Fruit fly (Drosophila melanogaster) whole organism, pupa: Measurements from ENCODE around the gene lawc.

Source experiments
- CG10348 ChIP-seq: fragments of 200-800 bp; sonication (Bioruptor generic); IDR thresholded peaks from 2 replicates; pipeline ENCODE4 v1.3.6; 2022; ENCODE audit warnings: missing biosample characterization, missing genetic modification characterization
- CG12605 ChIP-seq: fragments of 200-800 bp; sonication (Bioruptor generic); IDR thresholded peaks from 2 replicates; pipeline ENCODE4 v1.3.6; 2022; ENCODE audit warnings: missing biosample characterization, missing genetic modification characterization
- CG13204 ChIP-seq: fragments of 200-800 bp; sonication (Bioruptor generic); optimal IDR thresholded peaks from 2 replicates; lab custom pipeline; 2018; ENCODE audit warnings: missing biosample characterization, mild to moderate bottlenecking, missing genetic modification characterization, moderate library complexity
- CG14655 ChIP-seq: fragments of 200-800 bp; sonication (Bioruptor generic); optimal IDR thresholded peaks from 3 replicates; lab custom pipeline; 2017; ENCODE audit warnings: mild to moderate bottlenecking, missing biosample characterization, missing genetic modification reagents, missing genetic modification characterization
- CG15710 ChIP-seq: fragments of 200-800 bp; sonication (Bioruptor generic); optimal IDR thresholded peaks from 2 replicates; lab custom pipeline; 2018; ENCODE audit warnings: missing biosample characterization, mild to moderate bottlenecking, missing genetic modification characterization, moderate library complexity
- CG17806 ChIP-seq: fragments of 200-800 bp; sonication (Bioruptor generic); optimal IDR thresholded peaks from 2 replicates; lab custom pipeline; 2018; ENCODE audit warnings: missing biosample characterization, mild to moderate bottlenecking, missing genetic modification characterization, moderate library complexity
- CG32121 ChIP-seq: fragments of 200-800 bp; sonication (Bioruptor generic); IDR thresholded peaks from 2 replicates; pipeline ENCODE4 v1.3.6; 2022; ENCODE audit warnings: missing biosample characterization, missing genetic modification characterization
- CG34367 ChIP-seq: fragments of 200-800 bp; sonication (Bioruptor generic); optimal IDR thresholded peaks from 2 replicates; lab custom pipeline; 2018; ENCODE audit warnings: missing biosample characterization, mild to moderate bottlenecking, missing genetic modification characterization
- CG4496 ChIP-seq: fragments of 200-800 bp; sonication (Bioruptor generic); IDR thresholded peaks from 3 replicates; pipeline ENCODE4 v1.3.6; 2022; ENCODE audit warnings: missing biosample characterization, missing genetic modification characterization
- CG8159 ChIP-seq: fragments of 200-800 bp; sonication (Bioruptor generic); optimal IDR thresholded peaks from 3 replicates; lab custom pipeline; 2018; ENCODE audit warnings: missing biosample characterization, mild to moderate bottlenecking, missing genetic modification characterization, moderate library complexity
- CG8301 ChIP-seq: fragments of 200-800 bp; sonication (Bioruptor generic); optimal IDR thresholded peaks from 2 replicates; lab custom pipeline; 2018; ENCODE audit warnings: missing biosample characterization, mild to moderate bottlenecking, missing genetic modification characterization
- CG9948 ChIP-seq: fragments of 200-800 bp; sonication (Bioruptor generic); optimal IDR thresholded peaks from 2 replicates; lab custom pipeline; 2018; ENCODE audit warnings: missing biosample characterization, mild to moderate bottlenecking, missing genetic modification characterization, moderate library complexity
- D1 ChIP-seq: fragments of 200-800 bp; sonication (Bioruptor generic); optimal IDR thresholded peaks from 2 replicates; lab custom pipeline; 2018; ENCODE audit warnings: missing biosample characterization, mild to moderate bottlenecking, missing genetic modification characterization, moderate library complexity
- EcR ChIP-seq: fragments of 200-800 bp; sonication (Bioruptor generic); optimal IDR thresholded peaks from 3 replicates; lab custom pipeline; 2019; ENCODE audit warnings: missing biosample characterization, missing genetic modification characterization, mild to moderate bottlenecking, moderate library complexity, missing genetic modification reagents
- Ets98B ChIP-seq: fragments of 200-800 bp; sonication (Bioruptor generic); IDR thresholded peaks from 2 replicates; pipeline ENCODE4 v1.3.6; 2022; ENCODE audit warnings: missing biosample characterization, missing genetic modification characterization
- Pif1A ChIP-seq: fragments of 200-800 bp; sonication (Bioruptor generic); optimal IDR thresholded peaks from 3 replicates; lab custom pipeline; 2016; ENCODE audit warnings: missing biosample characterization, missing genetic modification characterization
- Pif1B ChIP-seq: fragments of 200-800 bp; sonication (Bioruptor generic); optimal IDR thresholded peaks from 3 replicates; lab custom pipeline; 2016; ENCODE audit warnings: missing biosample characterization, missing genetic modification characterization
- Snoo ChIP-seq: fragments of 200-800 bp; sonication (Bioruptor generic); optimal IDR thresholded peaks from 3 replicates; lab custom pipeline; 2017; ENCODE audit warnings: missing biosample characterization, mild to moderate bottlenecking, missing genetic modification characterization, inconsistent platforms
- fd96Ca ChIP-seq: fragments of 200-800 bp; sonication (Bioruptor generic); IDR thresholded peaks from 3 replicates; pipeline ENCODE4 v1.3.6; 2022; ENCODE audit warnings: missing biosample characterization, missing genetic modification characterization
- gl ChIP-seq: fragments of 200-800 bp; sonication (Bioruptor generic); optimal IDR thresholded peaks from 2 replicates; lab custom pipeline; 2018; ENCODE audit warnings: missing biosample characterization, mild to moderate bottlenecking, missing genetic modification characterization
- rn ChIP-seq: fragments of 200-800 bp; sonication (Bioruptor generic); IDR thresholded peaks from 2 replicates; pipeline ENCODE4 v1.3.6; 2022; ENCODE audit warnings: missing biosample characterization, missing genetic modification characterization

The lawc gene

DNA sequence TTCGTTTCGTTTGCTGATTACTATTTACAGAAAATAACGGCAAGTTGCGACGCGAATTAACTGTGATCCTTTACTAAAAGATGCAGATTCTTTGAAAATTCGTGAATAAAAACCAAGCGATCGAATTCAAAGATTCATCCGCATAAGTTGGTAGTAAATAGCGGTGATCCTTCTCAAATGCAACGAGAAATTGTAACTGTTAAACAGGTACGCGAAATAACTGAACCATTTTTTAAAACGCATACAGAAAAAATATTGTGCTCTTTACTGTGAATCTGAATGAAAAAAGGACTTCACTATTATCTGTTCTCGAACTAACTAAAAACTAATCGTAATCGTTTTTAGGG, 10.0 kb upstream of the lawc start:
- TF ChIP-seq D1 (tag; lab: Kevin White, UChicago) (no peak), Pif1A (no peak), CG8159 (tag; lab: Kevin White, UChicago) (no peak)
- TF ChIP-seq, all 21 proteins: peak for 0

DNA sequence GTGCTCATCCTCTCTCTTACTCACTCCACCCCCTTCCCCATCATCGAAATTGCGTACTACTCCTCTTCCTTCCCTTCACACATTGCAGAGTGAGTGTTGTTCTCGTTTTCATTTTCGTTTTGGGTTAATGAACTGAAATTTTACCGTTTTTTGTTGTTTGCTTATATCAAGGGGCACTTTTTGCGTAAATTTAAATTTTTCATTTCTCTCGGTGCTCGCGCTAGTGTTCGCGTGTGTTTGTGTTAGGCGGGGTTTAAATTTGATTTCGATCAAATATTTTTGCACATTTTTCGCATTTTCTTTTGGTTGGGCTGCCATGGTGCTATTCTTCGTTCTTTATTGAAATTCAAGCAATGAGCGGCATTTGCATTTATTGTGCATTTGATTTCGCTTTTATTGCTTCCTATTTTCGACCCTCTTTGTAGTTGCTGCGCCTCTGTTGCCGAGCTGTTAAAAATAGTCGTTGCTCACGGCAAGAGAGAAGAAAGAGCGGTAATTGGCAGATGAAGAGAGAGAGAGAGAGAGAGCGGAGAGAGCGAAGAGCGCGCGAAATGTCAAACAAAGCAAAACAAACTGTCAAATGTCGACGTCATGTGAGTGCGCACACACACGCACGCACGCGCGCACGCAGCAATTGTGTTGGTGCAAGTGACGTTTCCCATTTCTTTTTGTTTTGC, 9.5 kb upstream of the lawc start:
- TF ChIP-seq CG4496 (GFP tag; lab: Robert Waterston, UW): peak; percentile 88
- TF ChIP-seq CG12605 (GFP tag; lab: Robert Waterston, UW): peak; percentile 96
- no peak; the same call in none of the 3 replicates for TF ChIP-seq fd96Ca (GFP tag; lab: Robert Waterston, UW)
- TF ChIP-seq CG32121 (GFP tag; lab: Robert Waterston, UW): peak; percentile 71
- no peak for TF ChIP-seq CG10348 (GFP tag; lab: Robert Waterston, UW)
- TF ChIP-seq D1 (tag; lab: Kevin White, UChicago): peak; percentile 31
- TF ChIP-seq Ets98B (GFP tag; lab: Robert Waterston, UW): peak; percentile 92
- TF ChIP-seq gl (tag; lab: Kevin White, UChicago): peak; percentile 90
- no peak for TF ChIP-seq Snoo (tag; lab: Kevin White, UChicago)
- TF ChIP-seq EcR: peak; percentile 87
- TF ChIP-seq CG8159 (tag; lab: Kevin White, UChicago): peak; percentile 33
- peak; percentile 3 for TF ChIP-seq CG17806 (tag; lab: Kevin White, UChicago)
- TF ChIP-seq CG15710: peak; percentile 29
- TF ChIP-seq Pif1A: peak; percentile 72
- no peak for TF ChIP-seq CG14655 (GFP tag; lab: Kevin White, UChicago)
- TF ChIP-seq CG8301: peak; percentile 40
- TF ChIP-seq CG9948 (tag; lab: Kevin White, UChicago): peak; percentile 16
- peak; percentile 81 for TF ChIP-seq CG13204
- peak; percentile 69 for TF ChIP-seq CG34367 (tag; lab: Kevin White, UChicago)
- TF ChIP-seq Pif1B: no peak
- no peak for TF ChIP-seq rn

DNA sequence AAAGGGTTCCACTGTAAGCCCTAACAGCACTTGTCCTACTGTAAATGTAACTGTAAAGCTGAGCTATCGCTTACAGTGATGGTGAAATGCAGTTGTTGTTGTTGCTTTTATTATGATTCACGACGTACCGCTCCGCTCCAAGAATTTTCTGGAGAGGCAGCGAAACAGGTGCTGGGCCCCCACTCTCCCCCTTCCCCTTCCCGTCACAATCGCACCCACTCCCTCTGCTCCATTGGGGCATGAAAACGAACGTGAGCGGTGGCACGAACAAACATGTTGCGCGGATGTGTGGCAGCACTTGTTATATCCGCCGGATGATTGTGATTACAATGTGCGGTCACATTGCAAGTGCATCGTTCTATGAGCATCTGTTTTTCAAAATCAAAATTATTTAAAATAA, 8.1 kb upstream of the lawc start:
- no peak for TF ChIP-seq EcR
- TF ChIP-seq CG14655 (GFP tag; lab: Kevin White, UChicago): no peak
- TF ChIP-seq CG15710: no peak
- TF ChIP-seq CG13204: peak; percentile 67
- no peak for TF ChIP-seq fd96Ca (GFP tag; lab: Robert Waterston, UW)

DNA sequence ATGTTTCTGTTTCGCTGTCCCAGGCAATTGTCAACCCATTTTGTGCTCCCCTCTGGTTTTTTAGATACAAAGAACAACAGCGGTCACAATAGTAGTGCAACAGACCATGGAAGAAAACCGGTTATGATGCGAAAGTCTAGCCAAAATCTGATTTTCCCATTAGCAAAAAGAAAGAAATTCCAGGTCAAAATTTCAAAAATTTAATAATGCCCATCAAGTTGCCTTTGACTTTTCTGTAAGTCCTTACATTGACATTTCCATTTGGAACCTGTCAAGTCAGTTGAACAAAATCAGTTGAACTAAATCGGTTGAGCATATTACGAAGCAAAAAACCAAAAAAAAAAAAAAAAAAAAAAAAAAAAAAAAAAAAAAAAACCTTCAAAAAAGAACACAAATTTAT, 5.5 kb upstream of the lawc start:
- TF ChIP-seq Pif1B (no peak), CG14655 (GFP tag; lab: Kevin White, UChicago) (peak; percentile 12), D1 (tag; lab: Kevin White, UChicago) (no peak), EcR (no peak), CG15710 (no peak), Snoo (tag; lab: Kevin White, UChicago) (no peak), fd96Ca (GFP tag; lab: Robert Waterston, UW) (0 out of 3 replicates have a peak, but pooled peaks have one; percentile 26), CG4496 (GFP tag; lab: Robert Waterston, UW) (no peak; the same call in 2 of the 3 replicates), CG17806 (tag; lab: Kevin White, UChicago) (no peak), CG32121 (GFP tag; lab: Robert Waterston, UW) (no peak), rn (no peak)

DNA sequence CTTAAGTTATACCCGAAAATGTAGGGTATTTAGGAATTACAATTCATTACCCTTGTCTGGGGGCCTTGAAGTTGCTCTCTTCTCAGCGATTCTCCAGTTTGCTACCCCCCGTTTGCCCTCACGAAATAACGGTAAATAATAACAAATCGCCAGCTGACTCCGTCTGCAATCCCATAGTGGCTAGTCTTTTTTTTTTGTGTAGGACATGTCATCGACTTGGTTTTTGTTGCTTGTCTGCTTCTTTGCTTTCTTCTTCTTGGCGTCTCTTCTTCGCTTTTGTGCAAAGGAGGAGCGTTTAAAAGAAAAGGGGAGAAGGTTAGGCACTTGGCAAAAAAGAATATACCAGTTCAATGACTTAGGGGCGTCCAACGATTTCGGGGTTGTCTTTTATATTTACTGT, 4.8 kb upstream of the lawc start:
- TF ChIP-seq D1 (tag; lab: Kevin White, UChicago) (no peak), EcR (peak; percentile 76)

DNA sequence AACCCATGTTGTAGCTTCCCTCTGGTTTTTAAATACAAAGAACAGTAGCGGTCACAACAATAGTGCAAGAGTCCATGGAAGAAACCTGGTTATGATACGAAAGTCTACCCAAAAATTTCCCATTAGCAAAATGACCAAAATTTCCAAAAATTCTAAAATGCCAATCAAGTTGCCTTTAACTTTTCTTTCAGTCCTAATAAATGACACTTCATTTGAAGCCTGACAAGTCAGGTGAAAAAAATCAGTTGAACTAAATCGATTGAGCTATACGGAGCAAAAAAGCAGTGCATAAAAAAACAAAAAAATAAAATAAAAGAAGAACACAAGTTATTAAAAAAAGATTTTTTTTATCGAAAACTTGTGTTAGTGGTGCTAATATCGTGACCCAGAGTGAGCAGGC, 4.1 kb upstream of the lawc start:
- TF ChIP-seq CG15710 (no peak), D1 (tag; lab: Kevin White, UChicago) (no peak), CG8159 (tag; lab: Kevin White, UChicago) (no peak), CG32121 (GFP tag; lab: Robert Waterston, UW) (no peak), Pif1A (no peak), fd96Ca (GFP tag; lab: Robert Waterston, UW) (no peak), Pif1B (no peak), CG10348 (GFP tag; lab: Robert Waterston, UW) (no peak)

DNA sequence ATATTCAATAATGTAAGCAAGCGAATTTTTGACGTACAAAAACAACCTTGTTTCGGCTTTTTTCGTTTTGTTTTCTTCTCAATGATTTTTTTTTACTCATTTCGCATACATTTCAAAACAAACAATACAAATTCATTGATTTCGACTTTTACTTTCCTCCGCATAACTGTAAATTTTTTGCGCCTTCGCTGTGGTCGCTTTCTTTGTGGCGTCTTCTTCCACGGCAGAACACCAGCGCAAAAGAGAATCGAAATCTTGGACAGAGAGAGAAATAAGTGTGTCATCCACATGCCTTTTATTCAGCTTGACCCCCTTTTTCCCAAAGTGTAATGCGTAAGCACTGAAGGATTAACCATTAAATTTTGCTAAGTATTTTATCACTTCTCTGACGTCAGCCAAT, 2.9 kb upstream of the lawc start:
- TF ChIP-seq CG8301 (no peak), CG32121 (GFP tag; lab: Robert Waterston, UW) (no peak), fd96Ca (GFP tag; lab: Robert Waterston, UW) (no peak), CG14655 (GFP tag; lab: Kevin White, UChicago) (no peak), Ets98B (GFP tag; lab: Robert Waterston, UW) (no peak), CG13204 (no peak), CG17806 (tag; lab: Kevin White, UChicago) (no peak), Snoo (tag; lab: Kevin White, UChicago) (no peak), Pif1A (no peak), CG9948 (tag; lab: Kevin White, UChicago) (no peak), D1 (tag; lab: Kevin White, UChicago) (no peak), CG4496 (GFP tag; lab: Robert Waterston, UW) (no peak), CG12605 (GFP tag; lab: Robert Waterston, UW) (no peak), CG15710 (no peak), rn (no peak), Pif1B (no peak), CG8159 (tag; lab: Kevin White, UChicago) (no peak), EcR (no peak)
